Worm (Caenorhabditis elegans) whole organism, L3 larva: Measurements from ENCODE around the gene pde-2.

Experiments
- fkh-10 ChIP-seq: sonication (generic microtip); optimal IDR thresholded peaks from 2 replicates; lab custom pipeline; 2017; ENCODE audit warnings: missing biosample characterization, missing genetic modification reagents, missing genetic modification characterization
- nhr-12 ChIP-seq: fragments of 150-350 bp; optimal IDR thresholded peaks from 2 replicates; lab custom pipeline; 2014; ENCODE audit warnings: missing biosample characterization, missing genetic modification characterization
- nhr-237 ChIP-seq: fragments of 150-350 bp; optimal IDR thresholded peaks from 2 replicates; lab custom pipeline; 2014; ENCODE audit warnings: missing biosample characterization, missing genetic modification characterization
- nhr-67 ChIP-seq: fragments of 150-350 bp; optimal IDR thresholded peaks from 2 replicates; lab custom pipeline; 2014; ENCODE audit warnings: missing biosample characterization, missing genetic modification characterization
- nhr-77 ChIP-seq: fragments of 150-350 bp; optimal IDR thresholded peaks from 2 replicates; lab custom pipeline; 2014; ENCODE audit warnings: missing biosample characterization, missing genetic modification characterization
- skn-1 ChIP-seq: fragments of 150-350 bp; optimal IDR thresholded peaks from 2 replicates; lab custom pipeline; 2014; ENCODE audit warnings: missing biosample characterization, missing genetic modification characterization
- unc-62 ChIP-seq: fragments of 150-350 bp; sonication (generic microtip); optimal IDR thresholded peaks from 4 replicates; lab custom pipeline; 2014; ENCODE audit warnings: missing biosample characterization, missing genetic modification reagents, missing genetic modification characterization

ce11 chrIII:8956146-8956646 lies 25.5 kb downstream of the pde-2 start, which contains the start of the genes ZK643.5 and ZK643.2:
- no peak for TF ChIP-seq skn-1 (tag; lab: Kevin White, UChicago)
- no peak for TF ChIP-seq nhr-237
- TF ChIP-seq nhr-77 = no peak
- no peak for TF ChIP-seq nhr-67 (tag; lab: Kevin White, UChicago)
- no peak for TF ChIP-seq unc-62 (GFP tag; lab: Kevin White, UChicago)
- no peak for TF ChIP-seq fkh-10 (GFP tag; lab: Kevin White, UChicago)
- no peak for TF ChIP-seq nhr-12
